Worm (Caenorhabditis elegans): Measurements from ENCODE around the gene Y75B8A.6.
A peak's percentile ranks its signal among the peaks of the same experiment; 100 is the strongest.

Y75B8A.6 gene

ce11 chrIII:12118381-12118780, 11.8 kb downstream of the Y75B8A.6 start, which contains the start of gene lron-12:
lron-12 (minus strand) TSS chrIII:12118481.
- TF ChIP-seq dve-1 (tag; optimal IDR thresholded peaks at IDR 0.05) (no peak), pax-1 (tag; optimal IDR thresholded peaks at IDR 0.05) (no peak), pat-9 (tag; optimal IDR thresholded peaks at IDR 0.05) (no peak), sox-2 (GFP tag; IDR thresholded peaks at IDR 0.05) (no peak), che-1 (tag; optimal IDR thresholded peaks at IDR 0.05) (no peak), ceh-45 (GFP tag; IDR thresholded peaks at IDR 0.05) (no peak), ceh-30 (tag; optimal IDR thresholded peaks at IDR 0.05) (no peak), hlh-13 (GFP tag; optimal IDR thresholded peaks at IDR 0.05) (no peak), dmd-4 (tag; optimal IDR thresholded peaks at IDR 0.05; ENCODE audit: borderline replicate concordance) (no peak), F13H6.1 (tag; optimal IDR thresholded peaks at IDR 0.05) (no peak), hlh-6 (tag; optimal IDR thresholded peaks at IDR 0.05) (no peak), ceh-22 (tag; optimal IDR thresholded peaks at IDR 0.05) (no peak), pros-1 (tag; optimal IDR thresholded peaks at IDR 0.05) (no peak), ref-2 (tag; optimal IDR thresholded peaks at IDR 0.05) (no peak), sox-4 (tag; optimal IDR thresholded peaks at IDR 0.05) (no peak)

ce11 chrIII:12107441-12107840, 22.7 kb downstream of the Y75B8A.6 start, which contains the start of the genes cest-12 and lonp-2:
cest-12 (minus strand) TSS chrIII:12107541.
lonp-2 (plus strand) TSS chrIII:12107774.
- TF ChIP-seq tbx-7 (tag; optimal IDR thresholded peaks at IDR 0.05) (no peak), fkh-6 (tag; optimal IDR thresholded peaks at IDR 0.05) (no peak), Y22D7AL.16 (tag; optimal IDR thresholded peaks at IDR 0.05) (no peak), ceh-48 (tag; optimal IDR thresholded peaks at IDR 0.05) (no peak), ceh-6 (GFP tag; optimal IDR thresholded peaks at IDR 0.05) (no peak), pax-1 (tag; optimal IDR thresholded peaks at IDR 0.05) (no peak), eyg-1 (tag; optimal IDR thresholded peaks at IDR 0.05) (no peak), zip-5 (tag; optimal IDR thresholded peaks at IDR 0.05) (no peak), unc-3 (GFP tag; conservative IDR thresholded peaks at IDR 0.05) (no peak), unc-3 (tag; optimal IDR thresholded peaks at IDR 0.05) (no peak), tbx-2 (tag; optimal IDR thresholded peaks at IDR 0.05) (no peak), K02D7.2 (tag; optimal IDR thresholded peaks at IDR 0.05) (no peak), che-1 (tag; optimal IDR thresholded peaks at IDR 0.05) (no peak), ceh-18 (tag; optimal IDR thresholded peaks at IDR 0.05) (no peak), unc-86 (tag; optimal IDR thresholded peaks at IDR 0.05) (no peak), hlh-13 (GFP tag; optimal IDR thresholded peaks at IDR 0.05) (no peak)

- no peak for TF ChIP-seq sox-2 (GFP tag; IDR thresholded peaks at IDR 0.05)
- TF ChIP-seq elt-2 (tag; optimal IDR thresholded peaks at IDR 0.05), result peak; percentile 1
These were observed 35.8 kb downstream of the Y75B8A.6 start for ce11 chrIII:12094158-12094856.

ce11 chrIII:12092595-12092994, 37.5 kb downstream of the Y75B8A.6 start:
- TF ChIP-seq pag-3 (tag; optimal IDR thresholded peaks at IDR 0.05; ENCODE audit: borderline replicate concordance), result no peak
- TF ChIP-seq dve-1 (tag; optimal IDR thresholded peaks at IDR 0.05), result no peak
- no peak for TF ChIP-seq dmd-4 (tag; optimal IDR thresholded peaks at IDR 0.05; ENCODE audit: borderline replicate concordance)
- no peak for TF ChIP-seq ceh-9 (tag; optimal IDR thresholded peaks at IDR 0.05)

ce11 chrIII:12087564-12087963, 42.6 kb downstream of the Y75B8A.6 start:
- TF ChIP-seq elt-2 (tag; optimal IDR thresholded peaks at IDR 0.05), result peak; percentile 61
- TF ChIP-seq pqm-1 (tag; optimal IDR thresholded peaks at IDR 0.05), result no peak
